Worm (Caenorhabditis elegans): Measurements from ENCODE around the gene glb-24.

DNA sequence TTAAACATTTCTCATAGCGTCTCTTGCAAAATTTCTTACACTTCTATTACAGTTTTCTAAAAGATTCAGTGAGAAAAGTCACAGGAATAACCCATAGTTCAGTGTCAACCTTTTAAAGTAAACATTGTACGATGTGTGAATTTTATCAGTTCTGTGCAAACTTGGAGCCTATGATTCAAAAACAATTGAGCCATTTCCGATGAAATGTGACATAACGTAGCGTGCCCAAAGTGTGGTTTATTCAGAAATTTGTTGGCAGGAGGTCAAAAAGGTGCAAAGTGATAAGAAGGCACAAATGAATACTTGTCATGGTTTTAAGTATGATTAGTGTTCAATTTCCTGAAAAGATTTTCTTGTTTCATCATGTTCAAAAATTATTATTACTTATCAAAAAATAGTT, 8.2 kb downstream of the glb-24 start:
- TF ChIP-seq nhr-11 (tag; optimal IDR thresholded peaks at IDR 0.05) (no peak), alr-1 (tag; optimal IDR thresholded peaks at IDR 0.05; ENCODE audit: borderline replicate concordance) (no peak), zag-1 (tag; optimal IDR thresholded peaks at IDR 0.05) (no peak), sox-4 (tag; optimal IDR thresholded peaks at IDR 0.05) (no peak), nhr-77 (tag; optimal IDR thresholded peaks at IDR 0.05) (no peak), ceh-82 (tag; optimal IDR thresholded peaks at IDR 0.05) (no peak), skn-1 (tag; optimal IDR thresholded peaks at IDR 0.05) (no peak), sup-37 (GFP tag; optimal IDR thresholded peaks at IDR 0.05) (no peak), jun-1 (tag; optimal IDR thresholded peaks at IDR 0.05) (no peak), mep-1 (tag; optimal IDR thresholded peaks at IDR 0.05) (no peak), snpc-4 (tag; optimal IDR thresholded peaks at IDR 0.05) (no peak), irx-1 (tag; optimal IDR thresholded peaks at IDR 0.05) (no peak), pqm-1 (tag; optimal IDR thresholded peaks at IDR 0.05) (no peak)
